Fruit fly (Drosophila melanogaster) whole organism, larva: ENCODE data around the gene CG7011.

Experiments
- noc ChIP-seq: fragments of 200-800 bp; sonication (Bioruptor generic); optimal IDR thresholded peaks from 3 replicates; lab custom pipeline; 2019; ENCODE audit warnings: missing biosample characterization, mild to moderate bottlenecking, missing genetic modification characterization, moderate library complexity

The CG7011 gene

DNA sequence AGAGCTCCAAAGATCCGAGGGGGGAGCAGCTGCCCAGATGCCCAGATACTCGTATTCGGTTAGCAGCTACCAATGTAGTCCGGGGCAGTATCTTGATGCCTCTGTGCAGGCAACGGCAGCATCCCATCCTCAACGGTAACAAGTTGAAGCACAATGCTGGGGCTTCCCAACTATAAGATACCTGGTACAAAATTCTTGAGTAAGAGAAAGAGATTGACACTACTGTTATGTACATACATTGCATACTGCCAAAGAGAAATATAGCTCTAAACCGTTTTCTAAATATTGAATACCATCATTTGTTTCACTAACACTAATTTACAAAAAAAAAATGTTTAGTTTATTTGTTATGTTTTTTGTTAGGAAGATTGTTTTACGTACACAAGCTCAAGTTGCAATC, 26.3 kb upstream of the CG7011 start:
- TF ChIP-seq noc, result no peak

dm6 chr3L:15188735-15189134, 25.3 kb upstream of the CG7011 start:
- no peak for TF ChIP-seq noc

dm6 chr3L:15187782-15188181, 24.4 kb upstream of the CG7011 start:
- no peak for TF ChIP-seq noc

dm6 chr3L:15180816-15181215, 17.4 kb upstream of the CG7011 start:
- no peak for TF ChIP-seq noc

DNA sequence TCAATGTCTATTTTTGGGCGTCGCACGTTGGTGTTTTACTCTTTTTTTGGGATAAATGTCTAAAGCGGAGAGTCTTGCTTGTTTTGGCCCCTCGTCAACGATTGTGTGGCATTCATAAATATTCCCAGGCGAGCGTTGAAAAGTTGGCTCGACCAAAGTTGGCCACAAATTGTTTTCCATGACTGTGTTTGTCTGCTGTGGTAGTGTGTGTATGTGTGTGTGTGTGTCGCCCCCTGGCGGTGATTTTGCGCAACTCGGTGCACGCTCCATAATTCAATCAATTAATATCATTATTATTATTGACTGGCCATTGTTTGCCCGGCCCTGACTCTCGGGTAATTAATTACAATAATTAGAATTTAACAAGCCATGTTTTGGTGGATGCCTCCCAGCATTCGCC, 15.2 kb upstream of the CG7011 start:
- TF ChIP-seq noc, result no peak

DNA sequence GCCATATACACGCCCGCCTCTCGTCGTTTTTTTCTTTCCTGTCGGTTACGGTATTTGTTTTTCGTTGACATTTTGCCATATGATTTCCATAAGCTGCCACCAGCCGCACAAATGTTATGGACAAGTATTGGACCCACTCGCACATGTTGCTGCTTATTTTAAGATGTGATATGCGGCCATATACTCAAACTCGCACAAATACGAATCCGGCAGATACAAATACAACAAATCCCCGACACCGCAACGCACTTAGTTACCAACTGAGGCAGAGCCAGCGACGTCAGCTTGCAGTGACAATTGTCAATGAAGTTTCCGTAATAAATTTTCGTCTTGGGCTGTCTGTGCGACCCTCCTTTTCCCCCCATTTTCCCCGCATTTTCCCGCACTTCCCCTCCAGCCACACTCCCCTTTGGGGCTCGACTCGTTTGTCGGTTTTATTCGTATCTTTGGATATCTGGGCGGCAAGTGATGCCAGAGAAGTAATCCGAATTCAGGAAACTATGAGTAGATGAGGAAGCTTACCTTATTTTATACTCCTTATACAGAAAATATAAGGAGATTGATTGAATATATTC, 13.3 kb upstream of the CG7011 start:
- no peak for TF ChIP-seq noc

DNA sequence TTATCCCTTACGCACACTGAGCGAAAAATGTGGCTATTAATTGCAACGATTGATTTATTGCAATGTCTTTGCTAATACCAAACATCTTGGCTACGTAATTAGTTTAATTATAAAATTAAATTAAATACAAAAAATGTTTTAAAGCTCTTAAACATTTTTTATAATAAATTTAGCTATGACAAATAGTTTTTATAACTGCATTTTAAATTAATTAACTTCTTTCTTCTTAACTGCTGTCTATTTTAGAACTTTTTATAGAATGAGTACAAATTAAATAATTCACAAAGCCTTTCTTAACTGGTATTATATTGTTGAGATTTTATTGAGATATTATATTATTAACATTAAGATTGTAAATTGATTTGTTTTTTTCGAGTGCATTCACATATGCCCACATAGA, 11.4 kb upstream of the CG7011 start:
- no peak for TF ChIP-seq noc

dm6 chr3L:15174086-15174485, 10.7 kb upstream of the CG7011 start:
- no peak for TF ChIP-seq noc

- TF ChIP-seq noc, result no peak
Observed at dm6 chr3L:15172404-15173055, 9.1 kb upstream of the CG7011 start.

DNA sequence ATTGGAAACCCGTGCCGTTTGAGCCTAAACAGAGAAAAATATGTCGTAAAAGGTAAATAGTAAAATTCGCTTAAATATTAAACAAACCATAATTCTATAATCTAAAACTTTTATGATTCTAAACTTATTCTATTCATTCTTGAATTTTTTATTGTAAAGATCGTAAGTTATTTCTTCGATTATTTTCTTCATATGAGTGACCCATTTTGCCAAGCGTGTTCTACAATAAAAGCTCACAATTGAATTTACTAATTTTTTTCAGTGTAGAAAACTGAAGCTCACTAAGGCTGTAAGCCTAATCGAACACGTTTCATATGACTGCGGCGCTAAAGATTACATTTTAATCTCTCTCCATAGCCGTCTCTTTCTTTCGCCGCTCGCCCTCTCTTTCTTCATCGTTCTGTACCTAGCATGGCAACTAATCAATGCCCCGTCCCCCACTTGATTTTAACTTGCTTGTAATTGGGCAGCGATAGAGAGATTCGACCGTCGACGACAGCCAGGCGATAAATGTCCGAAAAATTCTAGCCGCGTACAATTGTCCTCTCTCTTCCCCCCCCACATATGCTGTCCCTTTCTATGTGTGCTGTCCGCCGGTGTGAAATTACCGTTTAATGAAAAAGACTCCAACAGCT, 8.5 kb upstream of the CG7011 start:
- no peak for TF ChIP-seq noc

dm6 chr3L:15169795-15170194, 6.4 kb upstream of the CG7011 start:
- no peak for TF ChIP-seq noc

DNA sequence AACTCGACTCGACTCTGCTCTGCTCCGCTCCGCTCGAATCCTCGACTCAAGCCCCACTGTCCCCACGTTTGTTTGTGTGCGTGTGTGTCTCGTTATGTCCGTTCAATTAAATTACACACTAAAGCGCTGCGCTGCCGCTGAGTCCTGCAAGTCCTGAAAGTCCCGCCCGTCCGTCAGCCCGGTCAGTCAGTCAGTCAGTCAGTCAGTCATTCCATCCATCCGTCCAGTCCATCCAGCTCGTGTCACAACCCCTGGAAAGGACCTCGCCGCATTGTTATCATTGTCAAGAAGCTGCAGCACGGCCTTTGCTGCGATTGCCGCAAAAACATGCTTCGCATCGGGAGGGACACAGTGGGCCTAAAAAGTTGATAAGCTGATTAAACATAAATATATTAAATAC, 5.6 kb upstream of the CG7011 start:
- no peak for TF ChIP-seq noc

dm6 chr3L:15162988-15163387, 440 bp downstream of the CG7011 start:
- TF ChIP-seq noc, result no peak

dm6 chr3L:15162005-15162404, 1.4 kb downstream of the CG7011 start:
- no peak for TF ChIP-seq noc

dm6 chr3L:15161549-15161948, 1.9 kb downstream of the CG7011 start, which contains the start of gene CG6878:
TSS of gene CG6878 (plus strand) at chr3L:15161817.
- no peak for TF ChIP-seq noc

DNA sequence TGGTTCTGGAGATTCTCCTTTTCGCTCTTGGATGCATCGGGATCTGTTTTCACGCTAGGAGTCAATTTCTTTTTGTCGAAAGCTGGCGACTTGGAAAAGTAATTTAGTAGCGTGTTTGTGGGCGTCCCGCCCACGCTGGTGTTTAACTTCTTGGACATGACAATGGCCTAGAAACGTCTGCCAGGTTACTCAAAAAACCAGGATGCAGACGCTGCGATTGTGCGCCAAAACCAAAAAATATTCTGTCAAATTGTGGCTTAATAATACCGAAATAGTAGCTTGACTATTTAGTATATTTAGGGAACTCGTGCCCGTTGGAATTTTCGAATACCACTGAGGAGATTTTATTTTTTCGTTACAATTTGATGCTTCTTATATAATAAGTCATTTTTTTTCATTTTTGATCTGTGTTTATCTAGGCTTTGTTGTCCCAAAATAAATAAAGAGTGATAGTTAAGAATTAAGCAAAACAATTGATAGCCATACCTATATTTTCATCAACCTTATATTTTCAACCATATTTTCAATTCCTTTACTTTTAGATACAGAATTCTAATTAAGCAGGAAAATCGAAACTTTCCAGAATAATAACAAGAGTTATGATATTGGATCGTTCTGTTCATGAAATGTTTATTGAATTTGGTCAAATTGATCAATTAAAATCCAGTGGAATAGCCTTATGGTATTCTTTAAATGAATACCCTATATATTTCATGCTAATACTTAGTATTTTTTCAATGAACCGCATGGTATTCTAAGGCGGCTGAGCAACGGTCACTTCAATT, 4.9 kb downstream of the CG7011 start, which contains the start of the genes Msh6 and Prp31:
Msh6 (minus strand) TSS at position 233 of the 785 bp plus-strand sequence.
Prp31 (plus strand) TSS at position 771 of the 785 bp plus-strand sequence.
- no peak for TF ChIP-seq noc

DNA sequence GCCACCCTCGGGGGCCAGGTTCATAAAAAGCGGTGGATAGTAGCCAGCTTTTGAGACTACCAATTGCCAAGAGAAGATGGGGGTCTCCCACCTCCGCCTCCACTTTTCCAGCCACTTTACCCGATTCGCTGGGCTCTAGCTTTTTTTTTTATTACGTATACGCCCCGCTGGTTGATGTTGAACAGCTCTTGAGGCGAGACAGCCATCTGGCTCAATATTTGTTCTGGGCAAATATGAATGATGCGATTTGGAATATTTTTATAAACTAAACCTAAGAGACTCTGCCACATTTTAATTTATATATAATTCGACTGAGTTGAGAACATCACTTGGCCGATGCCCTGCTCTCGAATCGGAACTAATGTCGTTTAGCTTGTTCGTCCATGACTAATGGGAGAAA, 13.4 kb downstream of the CG7011 start:
- no peak for TF ChIP-seq noc
